Fruit fly (Drosophila melanogaster) whole organism, pupa: ENCODE data around the gene Trm1.

Experiments
- CG12605 ChIP-seq: fragments of 200-800 bp; sonication (Bioruptor generic); IDR thresholded peaks from 2 replicates; pipeline ENCODE4 v1.3.6; 2022; ENCODE audit warnings: missing biosample characterization, missing genetic modification characterization
- CG13204 ChIP-seq: fragments of 200-800 bp; sonication (Bioruptor generic); optimal IDR thresholded peaks from 2 replicates; lab custom pipeline; 2018; ENCODE audit warnings: missing biosample characterization, mild to moderate bottlenecking, missing genetic modification characterization, moderate library complexity
- CG14655 ChIP-seq: fragments of 200-800 bp; sonication (Bioruptor generic); optimal IDR thresholded peaks from 3 replicates; lab custom pipeline; 2017; ENCODE audit warnings: mild to moderate bottlenecking, missing biosample characterization, missing genetic modification reagents, missing genetic modification characterization
- CG32121 ChIP-seq: fragments of 200-800 bp; sonication (Bioruptor generic); IDR thresholded peaks from 2 replicates; pipeline ENCODE4 v1.3.6; 2022; ENCODE audit warnings: missing biosample characterization, missing genetic modification characterization
- CG34367 ChIP-seq: fragments of 200-800 bp; sonication (Bioruptor generic); optimal IDR thresholded peaks from 2 replicates; lab custom pipeline; 2018; ENCODE audit warnings: missing biosample characterization, mild to moderate bottlenecking, missing genetic modification characterization
- CG4496 ChIP-seq: fragments of 200-800 bp; sonication (Bioruptor generic); IDR thresholded peaks from 3 replicates; pipeline ENCODE4 v1.3.6; 2022; ENCODE audit warnings: missing biosample characterization, missing genetic modification characterization
- CG8301 ChIP-seq: fragments of 200-800 bp; sonication (Bioruptor generic); optimal IDR thresholded peaks from 2 replicates; lab custom pipeline; 2018; ENCODE audit warnings: missing biosample characterization, mild to moderate bottlenecking, missing genetic modification characterization
- D1 ChIP-seq: fragments of 200-800 bp; sonication (Bioruptor generic); optimal IDR thresholded peaks from 2 replicates; lab custom pipeline; 2018; ENCODE audit warnings: missing biosample characterization, mild to moderate bottlenecking, missing genetic modification characterization, moderate library complexity
- EcR ChIP-seq: fragments of 200-800 bp; sonication (Bioruptor generic); optimal IDR thresholded peaks from 3 replicates; lab custom pipeline; 2019; ENCODE audit warnings: missing biosample characterization, missing genetic modification characterization, mild to moderate bottlenecking, moderate library complexity, missing genetic modification reagents
- fd96Ca ChIP-seq: fragments of 200-800 bp; sonication (Bioruptor generic); IDR thresholded peaks from 3 replicates; pipeline ENCODE4 v1.3.6; 2022; ENCODE audit warnings: missing biosample characterization, missing genetic modification characterization
- gl ChIP-seq: fragments of 200-800 bp; sonication (Bioruptor generic); optimal IDR thresholded peaks from 2 replicates; lab custom pipeline; 2018; ENCODE audit warnings: missing biosample characterization, mild to moderate bottlenecking, missing genetic modification characterization

DNA sequence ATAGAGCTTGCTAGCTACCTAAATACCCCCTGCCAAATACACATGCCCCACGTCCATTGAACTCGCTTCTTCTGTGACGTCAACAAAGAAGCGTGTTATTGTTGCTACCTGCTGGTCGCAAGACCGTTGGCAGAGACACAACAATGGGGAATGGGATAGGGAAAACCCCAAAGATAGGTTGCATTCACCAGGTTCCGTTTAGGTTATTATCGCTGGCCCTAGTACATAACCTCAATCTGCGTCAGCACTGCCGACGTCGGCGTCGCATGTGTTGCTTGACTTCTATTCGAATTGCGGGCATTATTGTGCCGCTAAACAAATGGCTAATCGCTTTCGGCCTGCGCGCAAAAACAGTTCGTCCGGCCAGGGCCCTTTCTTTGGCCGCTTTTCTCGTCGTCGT, 7.6 kb downstream of the Trm1 start:
- TF ChIP-seq CG32121 (GFP tag; lab: Robert Waterston, UW) (no peak), CG4496 (GFP tag; lab: Robert Waterston, UW) (no peak), CG34367 (no peak), EcR (GFP tag; lab: Kevin White, UChicago) (peak; percentile 76), CG13204 (GFP tag; lab: Kevin White, UChicago) (no peak), D1 (tag; lab: Kevin White, UChicago) (no peak), CG8301 (no peak), gl (no peak), CG12605 (GFP tag; lab: Robert Waterston, UW) (no peak), CG14655 (no peak), fd96Ca (GFP tag; lab: Robert Waterston, UW) (no peak)
